Fruit fly (Drosophila melanogaster): ENCODE measurements around the gene E2f1.

Gene E2f1

DNA sequence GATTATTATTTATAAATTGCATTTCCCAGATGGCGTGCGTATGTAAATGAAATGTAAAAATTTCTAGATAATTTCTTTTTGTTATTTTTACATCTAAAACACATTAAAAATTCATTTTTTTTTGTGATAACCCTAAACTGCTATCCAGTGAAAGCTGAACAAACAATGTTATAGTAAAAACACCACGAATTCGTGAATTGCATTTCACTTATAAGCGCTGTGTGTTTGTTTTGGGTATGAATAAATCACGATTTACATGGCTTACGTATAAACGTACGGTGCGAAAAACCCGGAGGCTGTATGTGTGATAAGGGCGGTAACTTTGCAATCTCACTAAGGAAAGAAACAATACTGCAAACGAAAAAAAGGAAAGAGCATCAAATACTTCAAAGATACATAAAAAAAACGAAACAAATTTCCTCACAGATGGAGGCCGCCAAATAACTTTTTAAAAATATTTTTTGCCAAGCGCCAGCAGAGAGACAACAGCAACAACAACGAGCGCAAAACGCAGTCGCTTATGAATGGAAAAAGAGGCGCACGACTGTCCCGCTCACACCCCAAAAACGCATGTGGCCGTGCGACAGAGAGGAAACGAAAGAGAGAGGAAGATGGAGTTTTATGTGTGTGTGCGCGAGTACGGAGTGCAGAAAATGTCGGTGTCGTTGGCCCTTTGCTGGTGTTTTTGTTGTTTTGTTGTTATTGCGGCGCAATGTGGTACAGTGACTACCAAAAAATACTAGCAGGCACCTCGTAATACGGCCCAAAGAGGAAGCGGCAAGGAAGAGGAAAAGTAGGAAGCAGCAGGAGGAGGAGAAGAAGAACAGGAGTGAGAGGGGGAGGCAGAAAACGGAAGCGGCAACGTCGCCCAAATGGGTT is 54.2 kb downstream of the E2f1 start (continued):
- peak; percentile 4 for TF ChIP-seq Met (GFP tag; optimal IDR thresholded peaks at IDR 0.05)
- peak; percentile 24 for TF ChIP-seq pdm3 (GFP tag; optimal IDR thresholded peaks at IDR 0.05)
- no peak for TF ChIP-seq Hr38 (GFP tag; optimal IDR thresholded peaks at IDR 0.05)
- TF ChIP-seq CG10669 (GFP tag; optimal IDR thresholded peaks at IDR 0.05), result no peak
- TF ChIP-seq net (GFP tag; optimal IDR thresholded peaks at IDR 0.05), result peak; percentile 39
- TF ChIP-seq eg (GFP tag; IDR thresholded peaks at IDR 0.05), result no peak

DNA sequence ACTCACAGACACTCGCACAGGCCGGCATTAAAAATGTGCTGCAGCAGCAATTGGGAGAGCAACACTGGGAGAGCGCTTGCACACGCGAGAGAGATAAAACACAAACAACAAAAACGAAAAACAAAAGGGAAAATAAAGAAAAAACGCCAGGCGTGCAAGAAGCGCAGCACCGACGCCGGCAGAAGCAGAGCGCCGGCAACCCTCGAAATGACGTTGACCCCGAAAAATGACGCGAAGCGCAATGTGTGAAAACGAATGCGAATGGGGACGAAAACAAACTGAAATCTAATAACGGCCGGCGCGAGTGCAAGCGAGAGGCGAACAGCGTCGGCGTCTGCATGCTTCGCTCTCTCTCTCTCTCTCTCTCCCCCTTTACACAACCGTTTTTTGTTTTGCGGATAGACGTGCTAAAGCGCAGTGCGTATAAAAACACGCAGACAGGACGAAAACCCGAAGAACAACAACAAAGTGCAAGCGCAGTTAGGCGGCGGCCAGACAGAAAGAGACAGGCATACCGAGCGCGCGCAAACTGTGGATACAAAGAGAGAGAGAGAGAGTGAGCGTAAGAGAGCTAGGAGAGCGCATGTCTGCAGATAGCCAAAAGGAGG is 55.3 kb downstream of the E2f1 start:
- no peak for TF ChIP-seq Sox15 (GFP tag; optimal IDR thresholded peaks at IDR 0.05)
- TF ChIP-seq acj6 (GFP tag; optimal IDR thresholded peaks at IDR 0.05), result no peak
- peak; percentile 95 for TF ChIP-seq CG6276 (GFP tag; optimal IDR thresholded peaks at IDR 0.05)
- TF ChIP-seq CG6854 (GFP tag; optimal IDR thresholded peaks at IDR 0.05), result peak; percentile 94
- TF ChIP-seq net (GFP tag; optimal IDR thresholded peaks at IDR 0.05), result peak; percentile 86
- TF ChIP-seq vri (GFP tag; optimal IDR thresholded peaks at IDR 0.05), result peak; percentile 87
- no peak for TF ChIP-seq cyc (GFP tag; optimal IDR thresholded peaks at IDR 0.05)
- peak; percentile 98 for TF ChIP-seq CG9139 (GFP tag; optimal IDR thresholded peaks at IDR 0.05)
- TF ChIP-seq dac (GFP tag; optimal IDR thresholded peaks at IDR 0.05), result peak; percentile 64
- no peak for TF ChIP-seq CG11294 (GFP tag; IDR thresholded peaks at IDR 0.05)
- TF ChIP-seq salr (GFP tag; optimal IDR thresholded peaks at IDR 0.05), result peak; percentile 63 to 78
- peak; percentile 60 for TF ChIP-seq Met (GFP tag; optimal IDR thresholded peaks at IDR 0.05)
- TF ChIP-seq achi (GFP tag; optimal IDR thresholded peaks at IDR 0.05), result peak; percentile 52
- TF ChIP-seq ss (GFP tag; optimal IDR thresholded peaks at IDR 0.05), result peak; percentile 99
- TF ChIP-seq CG8632 (GFP tag; optimal IDR thresholded peaks at IDR 0.05), result peak; percentile 64
- TF ChIP-seq fd59A (GFP tag; optimal IDR thresholded peaks at IDR 0.05), result peak; percentile 84
- TF ChIP-seq CG4318 (GFP tag; optimal IDR thresholded peaks at IDR 0.05), result no peak
- TF ChIP-seq dsx (GFP tag; optimal IDR thresholded peaks at IDR 0.05; ENCODE audit: poor library complexity, severe bottlenecking), result peak; percentile 94
- peak; percentile 36 for TF ChIP-seq CG11762 (GFP tag; optimal IDR thresholded peaks at IDR 0.05; ENCODE audit: insufficient read depth)
- peak; percentile 62 for TF ChIP-seq fkh (GFP tag; optimal IDR thresholded peaks at IDR 0.05)
- peak; percentile 84 for TF ChIP-seq Eip78C (GFP tag)
- TF ChIP-seq CG15336 (GFP tag; IDR thresholded peaks at IDR 0.05), result no peak
- TF ChIP-seq CG3919 (GFP tag; optimal IDR thresholded peaks at IDR 0.05), result peak; percentile 78
- TF ChIP-seq CG3032 (tag; optimal IDR thresholded peaks at IDR 0.05), result peak; percentile 88
- TF ChIP-seq CG31627 (GFP tag; optimal IDR thresholded peaks at IDR 0.05), result no peak
- TF ChIP-seq Eip93F (GFP tag; optimal IDR thresholded peaks at IDR 0.05), result peak; percentile 71
- TF ChIP-seq Gug (GFP tag; IDR thresholded peaks at IDR 0.05), result no peak
- TF ChIP-seq esn (GFP tag; optimal IDR thresholded peaks at IDR 0.05), result peak; percentile 12
- TF ChIP-seq CG11902 (GFP tag; optimal IDR thresholded peaks at IDR 0.05), result no peak
- TF ChIP-seq CG10631 (GFP tag; optimal IDR thresholded peaks at IDR 0.05), result peak; percentile 34
- peak; percentile 96 for TF ChIP-seq CG16779 (tag; optimal IDR thresholded peaks at IDR 0.05)
- peak; percentile 83 for TF ChIP-seq CG10669 (GFP tag; optimal IDR thresholded peaks at IDR 0.05)
- no peak for TF ChIP-seq eg (GFP tag; IDR thresholded peaks at IDR 0.05)
- peak; percentile 24 for TF ChIP-seq Hr38 (GFP tag; optimal IDR thresholded peaks at IDR 0.05)
- peak; percentile 78 for TF ChIP-seq Eip75B (GFP tag; optimal IDR thresholded peaks at IDR 0.05)
- TF ChIP-seq Smox (GFP tag; optimal IDR thresholded peaks at IDR 0.05), result no peak
- no peak for TF ChIP-seq Ets21C (GFP tag; optimal IDR thresholded peaks at IDR 0.05)
- peak; percentile 12 for TF ChIP-seq CG8319 (GFP tag; optimal IDR thresholded peaks at IDR 0.05)
- TF ChIP-seq Hr39 (GFP tag; optimal IDR thresholded peaks at IDR 0.05), result no peak
- TF ChIP-seq CG7368 (GFP tag; optimal IDR thresholded peaks at IDR 0.05), result peak; percentile 63
- no peak for TF ChIP-seq lz (GFP tag; optimal IDR thresholded peaks at IDR 0.05)
- TF ChIP-seq Sox14 (GFP tag; optimal IDR thresholded peaks at IDR 0.05), result peak; percentile 65
- TF ChIP-seq Sox102F (GFP tag; optimal IDR thresholded peaks at IDR 0.05), result peak; percentile 49
- TF ChIP-seq CG32006 (GFP tag; optimal IDR thresholded peaks at IDR 0.05), result peak; percentile 65
- peak; percentile 69 for TF ChIP-seq CG34406 (GFP tag; optimal IDR thresholded peaks at IDR 0.05)

All from whole organism, prepupa.